Worm (Caenorhabditis elegans): ENCODE measurements around the gene T04H1.5.

T04H1.5 gene

ce11 chrV:12300166-12300565, 49.0 kb downstream of the T04H1.5 start:
- TF ChIP-seq unc-62 (GFP tag; optimal IDR thresholded peaks at IDR 0.05) = no peak

ce11 chrV:12300780-12301460, 49.8 kb downstream of the T04H1.5 start:
- TF ChIP-seq unc-62 (GFP tag; optimal IDR thresholded peaks at IDR 0.05) = no peak

Measured in whole organism, dauer.